Fruit fly (Drosophila melanogaster): ENCODE data around the gene CG46434.

Gene CG46434

dm6 chr3L:19563014-19563413 lies 19.0 kb upstream of the CG46434 start:
- no peak for TF ChIP-seq CG8478 (optimal IDR thresholded peaks at IDR 0.05)
- TF ChIP-seq usp (GFP tag; optimal IDR thresholded peaks at IDR 0.05), result no peak
- TF ChIP-seq psq (optimal IDR thresholded peaks at IDR 0.05), result no peak
- TF ChIP-seq Dll (optimal IDR thresholded peaks at IDR 0.05), result no peak
- TF ChIP-seq pan (optimal IDR thresholded peaks at IDR 0.05), result no peak
- no peak for TF ChIP-seq EcR (GFP tag; optimal IDR thresholded peaks at IDR 0.05)

- TF ChIP-seq psq (optimal IDR thresholded peaks at IDR 0.05) (no peak), EcR (GFP tag; optimal IDR thresholded peaks at IDR 0.05) (no peak)
Measured at dm6 chr3L:19562146-19562700, 18.2 kb upstream of the CG46434 start.

dm6 chr3L:19561745-19562144 lies 17.7 kb upstream of the CG46434 start:
- no peak for TF ChIP-seq Dll (optimal IDR thresholded peaks at IDR 0.05)
- TF ChIP-seq psq (optimal IDR thresholded peaks at IDR 0.05), result no peak
- TF ChIP-seq CG8478 (optimal IDR thresholded peaks at IDR 0.05), result no peak
- no peak for TF ChIP-seq pan (optimal IDR thresholded peaks at IDR 0.05)
- TF ChIP-seq usp (GFP tag; optimal IDR thresholded peaks at IDR 0.05), result no peak
- TF ChIP-seq EcR (GFP tag; optimal IDR thresholded peaks at IDR 0.05), result no peak

- TF ChIP-seq usp (GFP tag; optimal IDR thresholded peaks at IDR 0.05) (no peak), Dll (optimal IDR thresholded peaks at IDR 0.05) (no peak), CG8478 (optimal IDR thresholded peaks at IDR 0.05) (no peak), pan (optimal IDR thresholded peaks at IDR 0.05) (no peak), psq (optimal IDR thresholded peaks at IDR 0.05) (no peak), EcR (GFP tag; optimal IDR thresholded peaks at IDR 0.05) (no peak)
Measured at dm6 chr3L:19560695-19561246, 16.8 kb upstream of the CG46434 start.

- TF ChIP-seq pan (optimal IDR thresholded peaks at IDR 0.05) (no peak), usp (GFP tag; optimal IDR thresholded peaks at IDR 0.05) (no peak), CG8478 (optimal IDR thresholded peaks at IDR 0.05) (no peak), psq (optimal IDR thresholded peaks at IDR 0.05) (no peak), EcR (GFP tag; optimal IDR thresholded peaks at IDR 0.05) (peak in 1 of 2 experiments; percentile 26), Dll (optimal IDR thresholded peaks at IDR 0.05) (no peak)
Measured at dm6 chr3L:19560005-19560694, 16.1 kb upstream of the CG46434 start.

- TF ChIP-seq Dll (optimal IDR thresholded peaks at IDR 0.05) (no peak), CG8478 (optimal IDR thresholded peaks at IDR 0.05) (no peak), pan (optimal IDR thresholded peaks at IDR 0.05) (no peak), EcR (GFP tag; optimal IDR thresholded peaks at IDR 0.05) (no peak), usp (GFP tag; optimal IDR thresholded peaks at IDR 0.05) (no peak), psq (optimal IDR thresholded peaks at IDR 0.05) (no peak)
Measured at dm6 chr3L:19559171-19559570, 15.2 kb upstream of the CG46434 start.

- TF ChIP-seq EcR (GFP tag; optimal IDR thresholded peaks at IDR 0.05), result no peak
- no peak for TF ChIP-seq usp (GFP tag; optimal IDR thresholded peaks at IDR 0.05)
- no peak for TF ChIP-seq CG8478 (optimal IDR thresholded peaks at IDR 0.05)
- no peak for TF ChIP-seq Dll (optimal IDR thresholded peaks at IDR 0.05)
- no peak for TF ChIP-seq pan (optimal IDR thresholded peaks at IDR 0.05)
- TF ChIP-seq psq (optimal IDR thresholded peaks at IDR 0.05), result no peak
Measured at dm6 chr3L:19558674-19559073, 14.7 kb upstream of the CG46434 start.

dm6 chr3L:19557996-19558375 lies 14.0 kb upstream of the CG46434 start:
- TF ChIP-seq usp (GFP tag; optimal IDR thresholded peaks at IDR 0.05), result no peak
- no peak for TF ChIP-seq psq (optimal IDR thresholded peaks at IDR 0.05)
- no peak for TF ChIP-seq pan (optimal IDR thresholded peaks at IDR 0.05)
- TF ChIP-seq CG8478 (optimal IDR thresholded peaks at IDR 0.05), result no peak
- TF ChIP-seq EcR (GFP tag; optimal IDR thresholded peaks at IDR 0.05), result no peak
- TF ChIP-seq Dll (optimal IDR thresholded peaks at IDR 0.05), result no peak

dm6 chr3L:19557197-19557995 lies 13.4 kb upstream of the CG46434 start:
- TF ChIP-seq EcR (GFP tag; optimal IDR thresholded peaks at IDR 0.05) (peak in 1 of 2 experiments; percentile 8), usp (GFP tag; optimal IDR thresholded peaks at IDR 0.05) (no peak), Dll (optimal IDR thresholded peaks at IDR 0.05) (no peak), pan (optimal IDR thresholded peaks at IDR 0.05) (no peak)

- TF ChIP-seq Dll (optimal IDR thresholded peaks at IDR 0.05) (peak; percentile 45), psq (optimal IDR thresholded peaks at IDR 0.05) (no peak)
Measured at dm6 chr3L:19556738-19557137, 12.7 kb upstream of the CG46434 start.

dm6 chr3L:19555906-19556457 lies 12.0 kb upstream of the CG46434 start:
- TF ChIP-seq EcR (GFP tag; optimal IDR thresholded peaks at IDR 0.05) (peak; percentile 16 to 50), CG8478 (optimal IDR thresholded peaks at IDR 0.05) (no peak), Dll (optimal IDR thresholded peaks at IDR 0.05) (no peak), usp (GFP tag; optimal IDR thresholded peaks at IDR 0.05) (no peak), pan (optimal IDR thresholded peaks at IDR 0.05) (no peak), psq (optimal IDR thresholded peaks at IDR 0.05) (no peak)
